Fruit fly (Drosophila melanogaster) S2 (cell line): Measurements from ENCODE around the gene Calx.

ENCODE experiments used
- CG8478 ChIP-seq: fragments of >200 bp; optimal IDR thresholded peaks from 2 replicates; lab custom pipeline; 2018
- CTCF ChIP-seq, 2 experiments: fragments of >200 bp; optimal IDR thresholded peaks; 2 replicates each; lab custom pipeline; 2018

Gene Calx

dm6 chr3R:20977846-20978295, at the start of gene Calx:
Gene Calx (plus strand): TSS chr3R:20978183.
- no peak for TF ChIP-seq CTCF (optimal IDR thresholded peaks at IDR 0.05; lab: Kevin White, UChicago)
- TF ChIP-seq CG8478 (lab: Kevin White, UChicago), result no peak

DNA sequence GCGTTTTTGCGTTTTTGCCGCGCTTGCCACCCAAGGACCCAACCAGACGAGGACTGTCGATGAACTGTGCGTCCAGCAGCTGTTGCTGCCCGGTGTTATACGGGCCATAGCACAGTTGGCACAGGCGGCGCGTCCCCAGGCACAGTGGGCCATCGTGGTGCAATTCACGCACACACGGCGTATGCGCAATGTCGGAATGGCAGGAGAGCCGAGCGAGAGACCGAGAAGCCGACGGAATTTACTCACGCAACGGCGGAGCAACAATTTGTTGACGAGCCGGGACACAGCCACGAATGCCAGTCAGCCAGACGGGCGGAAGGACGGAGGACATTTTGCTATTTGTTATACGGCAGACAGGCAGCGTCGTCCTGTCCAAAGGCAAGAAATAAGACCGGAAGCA, 32.5 kb upstream of the Calx start, which contains the start of gene CG31191:
Gene CG31191 (minus strand): TSS at position 68 of the 400 bp plus-strand sequence.
- no peak for TF ChIP-seq CG8478 (lab: Kevin White, UChicago)
- no peak for TF ChIP-seq CTCF (optimal IDR thresholded peaks at IDR 0.05; lab: Kevin White, UChicago)

DNA sequence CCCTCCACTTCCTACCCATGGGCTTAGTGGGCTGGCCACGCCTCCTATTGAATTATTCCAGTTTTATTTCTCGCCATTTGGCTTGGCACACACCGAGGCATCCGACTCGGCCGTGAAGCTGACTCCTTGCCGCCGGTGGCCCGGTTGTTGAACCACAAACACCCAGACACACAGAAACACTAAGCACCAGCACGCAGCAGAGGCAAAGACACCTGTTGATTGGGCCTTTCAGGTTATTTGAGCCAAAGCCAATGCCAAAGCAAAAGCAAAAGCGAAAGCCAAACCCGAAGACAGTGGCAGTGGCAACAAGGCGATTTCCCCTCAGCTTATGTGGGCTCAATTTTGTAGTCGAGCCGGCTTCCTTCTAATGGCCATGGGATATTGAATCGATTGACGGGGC, 31.2 kb upstream of the Calx start:
- TF ChIP-seq CG8478 (lab: Kevin White, UChicago), result no peak
- no peak for TF ChIP-seq CTCF (optimal IDR thresholded peaks at IDR 0.05; lab: Kevin White, UChicago)

- TF ChIP-seq CG8478 (lab: Kevin White, UChicago) (no peak), CTCF (optimal IDR thresholded peaks at IDR 0.05; lab: Kevin White, UChicago) (peak; percentile 96 to 97)
Measured at dm6 chr3R:20947991-20948407, 30.0 kb upstream of the Calx start.

dm6 chr3R:20948448-20949174, 29.4 kb upstream of the Calx start, which contains the start of gene Atpalpha:
Gene Atpalpha (plus strand): TSS chr3R:20948714.
- TF ChIP-seq CG8478 (lab: Kevin White, UChicago) (no peak), CTCF (optimal IDR thresholded peaks at IDR 0.05; lab: Kevin White, UChicago) (peak in 1 of 2 experiments; percentile 10)

DNA sequence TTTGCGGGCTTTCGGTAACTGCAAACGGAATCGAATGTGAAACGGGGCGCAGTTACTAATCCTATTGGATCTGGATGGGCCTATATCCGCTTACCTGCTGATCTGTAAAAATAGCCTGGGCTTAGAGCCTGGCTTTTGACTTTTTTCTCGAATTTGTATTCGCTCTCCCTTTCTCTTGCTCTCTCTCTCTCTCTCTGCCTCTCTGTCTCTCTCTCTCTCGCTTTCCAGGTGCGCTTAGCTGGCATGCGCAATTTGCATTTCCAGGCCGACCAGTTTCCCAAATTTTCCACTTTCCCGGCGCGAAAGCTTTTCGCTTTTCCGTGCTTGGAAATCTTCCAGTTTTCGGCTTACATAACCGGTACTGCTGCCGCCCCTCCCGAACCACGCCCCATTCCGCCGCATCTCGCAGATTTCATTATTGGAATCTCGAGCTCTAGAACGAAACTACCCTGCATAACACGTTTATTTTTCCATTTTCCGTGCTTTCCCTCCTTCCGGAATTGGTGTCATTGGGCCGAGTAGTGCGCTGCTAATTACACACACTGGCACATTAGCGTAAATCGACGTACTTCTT, 28.7 kb upstream of the Calx start:
- TF ChIP-seq CG8478 (lab: Kevin White, UChicago) (no peak), CTCF (optimal IDR thresholded peaks at IDR 0.05; lab: Kevin White, UChicago) (no peak)

dm6 chr3R:20949749-20950676, 28.0 kb upstream of the Calx start:
- TF ChIP-seq CTCF (optimal IDR thresholded peaks at IDR 0.05; lab: Kevin White, UChicago), result peak; percentile 66 to 76
- no peak for TF ChIP-seq CG8478 (lab: Kevin White, UChicago)

- TF ChIP-seq CG8478 (lab: Kevin White, UChicago) (no peak), CTCF (optimal IDR thresholded peaks at IDR 0.05; lab: Kevin White, UChicago) (no peak)
Measured at dm6 chr3R:20950677-20951018, 27.3 kb upstream of the Calx start.

DNA sequence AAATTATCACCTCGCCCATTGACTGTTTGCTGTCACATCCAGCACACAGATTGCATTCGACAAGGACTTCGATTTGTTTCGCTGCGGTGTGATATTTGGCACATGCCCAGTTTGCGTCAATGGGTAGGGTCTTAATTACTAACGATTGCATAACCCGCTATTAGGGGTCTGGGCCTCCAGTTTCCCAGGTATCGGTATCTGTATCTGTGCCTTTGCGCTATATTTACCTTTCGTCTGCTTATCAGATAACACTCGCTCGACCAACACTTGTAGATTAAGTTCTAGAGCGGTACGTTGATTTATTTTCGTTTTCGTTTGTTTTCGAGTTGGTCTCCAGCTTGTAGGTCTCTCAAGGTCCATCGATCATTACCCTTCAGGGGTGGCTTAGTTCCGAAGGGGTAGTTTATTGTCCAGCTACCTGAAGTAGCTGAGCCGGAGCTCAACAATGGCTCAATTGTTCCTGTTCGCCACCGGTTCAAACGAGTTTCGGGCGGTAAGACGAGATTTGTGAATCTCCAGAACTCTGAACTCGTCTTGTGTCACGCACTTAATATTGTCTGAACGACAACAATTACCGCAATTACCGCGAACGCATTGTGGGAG, 26.5 kb upstream of the Calx start:
- TF ChIP-seq CTCF (optimal IDR thresholded peaks at IDR 0.05; lab: Kevin White, UChicago), result no peak

DNA sequence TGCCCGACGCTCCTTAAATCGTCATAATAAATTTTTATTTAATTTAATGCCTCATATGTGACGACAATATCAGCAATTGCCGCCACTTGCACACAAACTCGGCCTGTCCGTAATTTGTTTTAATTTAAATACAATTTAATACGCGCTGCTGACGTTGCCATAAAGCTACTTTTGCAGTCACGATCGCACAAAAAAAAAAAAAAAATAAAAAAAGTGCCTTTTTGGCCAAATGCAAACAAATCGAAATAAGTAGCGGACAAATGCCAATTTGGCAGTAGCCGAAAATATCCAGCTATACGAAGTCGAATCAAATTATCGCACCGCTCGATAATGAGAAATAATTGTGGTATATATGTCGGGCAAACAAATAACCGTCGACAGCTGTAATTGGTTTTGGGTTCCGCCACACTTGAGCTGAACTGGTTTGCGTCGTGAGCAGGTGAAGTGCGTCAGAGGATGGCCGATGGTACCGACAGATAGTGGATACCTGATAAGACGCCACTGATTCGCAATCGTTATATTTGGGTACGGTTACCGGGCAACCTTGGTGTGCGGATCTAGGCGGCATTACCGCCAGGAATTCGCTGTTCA, 25.5 kb upstream of the Calx start:
- no peak for TF ChIP-seq CG8478 (lab: Kevin White, UChicago)
- no peak for TF ChIP-seq CTCF (optimal IDR thresholded peaks at IDR 0.05; lab: Kevin White, UChicago)

- TF ChIP-seq CG8478 (lab: Kevin White, UChicago) (no peak), CTCF (optimal IDR thresholded peaks at IDR 0.05; lab: Kevin White, UChicago) (no peak)
Measured at dm6 chr3R:20954531-20954930, 23.5 kb upstream of the Calx start.

- TF ChIP-seq CTCF (optimal IDR thresholded peaks at IDR 0.05; lab: Kevin White, UChicago), result no peak
- no peak for TF ChIP-seq CG8478 (lab: Kevin White, UChicago)
Measured at dm6 chr3R:20955119-20955518, 22.9 kb upstream of the Calx start.

DNA sequence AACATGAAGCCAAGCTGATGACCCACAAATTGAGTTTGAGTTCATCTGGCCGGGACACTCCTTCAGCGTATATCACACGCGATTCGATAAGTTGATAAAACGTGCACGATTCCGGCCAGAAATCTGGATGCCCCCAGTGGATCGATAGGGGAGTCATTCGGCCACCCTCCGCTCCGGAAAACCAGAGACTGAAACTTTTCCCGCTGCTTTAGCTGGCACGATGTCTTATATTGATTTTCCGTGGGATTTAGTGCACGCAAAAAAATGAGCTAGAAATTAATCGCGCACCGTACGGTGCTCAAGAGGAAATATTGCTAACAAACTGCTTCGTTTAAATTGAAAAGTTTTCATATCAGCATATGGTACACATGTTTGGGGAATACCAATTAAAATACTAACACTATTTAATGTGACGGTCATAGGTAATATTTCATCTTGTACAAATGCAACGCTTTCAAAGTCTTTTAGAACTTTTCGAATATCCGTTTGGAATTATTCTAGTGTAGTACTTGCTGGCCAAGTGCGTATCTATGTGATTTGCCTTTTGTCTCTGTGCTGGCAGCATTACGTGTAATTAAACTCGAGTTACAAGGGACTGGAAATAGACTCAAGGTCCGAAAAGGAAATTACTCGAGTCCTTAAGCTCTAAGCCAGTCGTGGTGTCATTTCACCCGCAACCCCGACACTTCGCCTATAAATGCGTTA, 21.9 kb upstream of the Calx start:
- TF ChIP-seq CTCF (optimal IDR thresholded peaks at IDR 0.05; lab: Kevin White, UChicago) (no peak), CG8478 (lab: Kevin White, UChicago) (no peak)
